Worm (Caenorhabditis elegans) whole organism, late embryonic: ENCODE data around the gene C17B7.5.

ENCODE experiments used
- F13H6.1 ChIP-seq: sonication (generic microtip); optimal IDR thresholded peaks from 2 replicates; lab custom pipeline; 2016; ENCODE audit warnings: missing genetic modification characterization, missing compliant biosample characterization
- K02D7.2 ChIP-seq: sonication (generic microtip); optimal IDR thresholded peaks from 2 replicates; lab custom pipeline; 2017; ENCODE audit warnings: mild to moderate bottlenecking, missing genetic modification characterization, missing compliant biosample characterization
- Y22D7AL.16 ChIP-seq: sonication (generic microtip); optimal IDR thresholded peaks from 2 replicates; lab custom pipeline; 2016; ENCODE audit warnings: missing genetic modification characterization, missing compliant biosample characterization
- ahr-1 ChIP-seq: sonication (generic microtip); optimal IDR thresholded peaks from 2 replicates; lab custom pipeline; 2016; ENCODE audit warnings: missing genetic modification characterization, missing compliant biosample characterization
- ama-1 ChIP-seq: fragments of 150-350 bp; optimal IDR thresholded peaks from 2 replicates; lab custom pipeline; 2014
- ceh-14 ChIP-seq: sonication (generic microtip); optimal IDR thresholded peaks from 2 replicates; lab custom pipeline; 2016; ENCODE audit warnings: missing genotype, missing genetic modification characterization, missing compliant biosample characterization
- ceh-18 ChIP-seq: sonication (generic microtip); optimal IDR thresholded peaks from 2 replicates; lab custom pipeline; 2016; ENCODE audit warnings: missing genetic modification characterization, missing compliant biosample characterization
- ceh-19 ChIP-seq: fragments of 200-800 bp; sonication (Bioruptor generic); optimal IDR thresholded peaks from 2 replicates; lab custom pipeline; 2018; ENCODE audit warnings: mild to moderate bottlenecking, missing genetic modification characterization, missing compliant biosample characterization
- ceh-2 ChIP-seq: sonication (generic microtip); optimal IDR thresholded peaks from 2 replicates; lab custom pipeline; 2016; ENCODE audit warnings: missing genotype, missing genetic modification characterization, missing compliant biosample characterization
- ceh-22 ChIP-seq: sonication (generic microtip); optimal IDR thresholded peaks from 2 replicates; lab custom pipeline; 2017; ENCODE audit warnings: missing biosample characterization, missing genetic modification characterization
- ceh-31 ChIP-seq: sonication (generic microtip); optimal IDR thresholded peaks from 2 replicates; lab custom pipeline; 2016; ENCODE audit warnings: missing genetic modification characterization, missing compliant biosample characterization
- ceh-34 ChIP-seq: sonication (generic microtip); optimal IDR thresholded peaks from 2 replicates; lab custom pipeline; 2016; ENCODE audit warnings: mild to moderate bottlenecking, missing genetic modification characterization, missing compliant biosample characterization
- ceh-48 ChIP-seq: sonication (generic microtip); optimal IDR thresholded peaks from 2 replicates; lab custom pipeline; 2016; ENCODE audit warnings: missing genetic modification characterization, inconsistent platforms, missing compliant biosample characterization
- ceh-6 ChIP-seq: fragments of 200-800 bp; sonication (Bioruptor generic); optimal IDR thresholded peaks from 2 replicates; lab custom pipeline; 2018; ENCODE audit warnings: mild to moderate bottlenecking, missing genetic modification characterization, missing compliant biosample characterization
- che-1 ChIP-seq: sonication (generic microtip); optimal IDR thresholded peaks from 2 replicates; lab custom pipeline; 2016; ENCODE audit warnings: mild to moderate bottlenecking, missing genetic modification characterization, missing compliant biosample characterization
- dmd-4 ChIP-seq: sonication (generic microtip); optimal IDR thresholded peaks from 2 replicates; lab custom pipeline; 2016; ENCODE audit warnings: borderline replicate concordance, missing genetic modification characterization, missing compliant biosample characterization
- dve-1 ChIP-seq: sonication (generic microtip); optimal IDR thresholded peaks from 2 replicates; lab custom pipeline; 2017; ENCODE audit warnings: antibody characterized with exemption, mild to moderate bottlenecking, missing genetic modification characterization, missing compliant biosample characterization
- elt-4 ChIP-seq: sonication (generic microtip); optimal IDR thresholded peaks from 2 replicates; lab custom pipeline; 2016; ENCODE audit warnings: missing genetic modification characterization, missing compliant biosample characterization
- ets-4 ChIP-seq: sonication (generic microtip); optimal IDR thresholded peaks from 2 replicates; lab custom pipeline; 2016; ENCODE audit warnings: missing genetic modification characterization, missing compliant biosample characterization
- hlh-8 ChIP-seq: sonication (generic microtip); optimal IDR thresholded peaks from 2 replicates; lab custom pipeline; 2016; ENCODE audit warnings: missing genotype, missing genetic modification characterization, missing compliant biosample characterization
- lin-11 ChIP-seq: fragments of 200-800 bp; sonication (Bioruptor generic); optimal IDR thresholded peaks from 2 replicates; lab custom pipeline; 2018; ENCODE audit warnings: mild to moderate bottlenecking, missing genetic modification characterization, missing compliant biosample characterization
- madf-2 ChIP-seq: sonication (generic microtip); optimal IDR thresholded peaks from 2 replicates; lab custom pipeline; 2017; ENCODE audit warnings: missing genetic modification characterization, missing compliant biosample characterization
- mec-3 ChIP-seq: sonication (generic microtip); optimal IDR thresholded peaks from 2 replicates; lab custom pipeline; 2016; ENCODE audit warnings: borderline replicate concordance, missing genetic modification characterization, missing compliant biosample characterization
- nfya-1 ChIP-seq: sonication (generic microtip); optimal IDR thresholded peaks from 2 replicates; lab custom pipeline; 2017; ENCODE audit warnings: missing genetic modification characterization, mild to moderate bottlenecking, missing compliant biosample characterization, antibody characterized with exemption, moderate library complexity
- nhr-11 ChIP-seq: fragments of 150-350 bp; optimal IDR thresholded peaks from 2 replicates; lab custom pipeline; 2014; ENCODE audit warnings: missing biosample characterization, missing genetic modification characterization
- npax-4 ChIP-seq: sonication (generic microtip); optimal IDR thresholded peaks from 2 replicates; lab custom pipeline; 2016; ENCODE audit warnings: missing genetic modification characterization, missing compliant biosample characterization
- odd-2 ChIP-seq: sonication (generic microtip); optimal IDR thresholded peaks from 2 replicates; lab custom pipeline; 2017; ENCODE audit warnings: antibody characterized with exemption, mild to moderate bottlenecking, missing genetic modification characterization, missing compliant biosample characterization
- pag-3 ChIP-seq: sonication (generic microtip); optimal IDR thresholded peaks from 2 replicates; lab custom pipeline; 2016; ENCODE audit warnings: missing compliant biosample characterization, missing genetic modification characterization, borderline replicate concordance
- pat-9 ChIP-seq: fragments of 200-800 bp; sonication (Bioruptor generic); optimal IDR thresholded peaks from 2 replicates; lab custom pipeline; 2018; ENCODE audit warnings: mild to moderate bottlenecking, missing genetic modification characterization, moderate library complexity, missing compliant biosample characterization
- pax-1 ChIP-seq: fragments of 150-350 bp; optimal IDR thresholded peaks from 2 replicates; lab custom pipeline; 2014; ENCODE audit warnings: missing biosample characterization, missing genetic modification characterization
- pha-2 ChIP-seq: sonication (generic microtip); optimal IDR thresholded peaks from 2 replicates; lab custom pipeline; 2017; ENCODE audit warnings: mild to moderate bottlenecking, missing genetic modification characterization, missing compliant biosample characterization
- pha-4 ChIP-seq: fragments of 150-350 bp; optimal IDR thresholded peaks from 2 replicates; lab custom pipeline; 2018; ENCODE audit warnings: missing biosample characterization, missing genetic modification reagents, missing genetic modification characterization
- ref-2 ChIP-seq: sonication (generic microtip); optimal IDR thresholded peaks from 2 replicates; lab custom pipeline; 2016; ENCODE audit warnings: missing genetic modification characterization, missing compliant biosample characterization
- rnt-1 ChIP-seq: sonication (generic microtip); optimal IDR thresholded peaks from 2 replicates; lab custom pipeline; 2016; ENCODE audit warnings: missing genetic modification characterization, missing compliant biosample characterization
- sox-2 ChIP-seq: fragments of 200-800 bp; sonication (Bioruptor generic); IDR thresholded peaks from 2 replicates; pipeline ENCODE4 v1.3.6; 2022; ENCODE audit warnings: missing genetic modification reagents, missing genetic modification characterization, missing compliant biosample characterization
- sox-4 ChIP-seq: sonication (generic microtip); optimal IDR thresholded peaks from 2 replicates; lab custom pipeline; 2017; ENCODE audit warnings: mild to moderate bottlenecking, missing genetic modification characterization, inconsistent platforms, missing compliant biosample characterization
- tbx-2 ChIP-seq: sonication (generic microtip); optimal IDR thresholded peaks from 2 replicates; lab custom pipeline; 2016; ENCODE audit warnings: missing genetic modification characterization, missing compliant biosample characterization
- ttx-3 ChIP-seq: sonication (generic microtip); optimal IDR thresholded peaks from 2 replicates; lab custom pipeline; 2016; ENCODE audit warnings: missing genetic modification reagents, missing genetic modification characterization, missing compliant biosample characterization
- unc-42 ChIP-seq: sonication (generic microtip); optimal IDR thresholded peaks from 2 replicates; lab custom pipeline; 2016; ENCODE audit warnings: missing genotype, missing genetic modification characterization, missing compliant biosample characterization
- unc-55 ChIP-seq: sonication (generic microtip); optimal IDR thresholded peaks from 2 replicates; lab custom pipeline; 2017; ENCODE audit warnings: missing biosample characterization, missing genetic modification reagents, missing genetic modification characterization
- zip-5 ChIP-seq: sonication (generic microtip); optimal IDR thresholded peaks from 2 replicates; lab custom pipeline; 2016; ENCODE audit warnings: missing genetic modification characterization, missing compliant biosample characterization
- ztf-16 ChIP-seq: sonication (generic microtip); optimal IDR thresholded peaks from 2 replicates; lab custom pipeline; 2017; ENCODE audit warnings: missing genetic modification characterization, missing compliant biosample characterization

C17B7.5 gene

DNA sequence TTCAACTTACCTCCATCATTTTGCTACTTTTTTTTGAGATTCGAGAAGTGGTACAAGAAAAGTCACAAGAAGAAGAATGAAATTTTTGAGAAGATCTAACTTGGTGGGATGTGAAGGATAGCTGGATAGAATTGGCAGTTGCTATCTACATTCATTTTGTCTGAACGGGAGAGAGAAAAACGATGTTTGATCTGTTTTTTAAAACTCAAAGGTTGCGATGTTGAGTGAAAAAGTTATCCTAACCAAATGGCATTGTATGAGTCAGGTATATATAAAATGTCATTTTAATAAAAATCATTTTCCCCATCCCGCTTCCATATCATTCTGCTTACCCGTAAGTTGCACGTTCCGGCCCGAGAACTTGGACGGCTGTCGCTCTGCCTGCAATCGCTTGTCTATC, 44.2 kb upstream of the C17B7.5 start, which contains the start of gene F35F10.6:
TSS of gene F35F10.6 (minus strand) at position 101 of the 400 bp plus-strand sequence.
- no peak for TF ChIP-seq sox-4 (tag; lab: Kevin White, UChicago)
- TF ChIP-seq ceh-22: no peak
- TF ChIP-seq odd-2 (tag; lab: Kevin White, UChicago): no peak
- no peak for TF ChIP-seq ets-4 (tag; lab: Kevin White, UChicago)
- TF ChIP-seq lin-11 (tag; lab: Kevin White, UChicago): no peak
- TF ChIP-seq tbx-2 (tag; lab: Kevin White, UChicago): no peak
- no peak for TF ChIP-seq nfya-1 (tag; lab: Kevin White, UChicago)
- TF ChIP-seq rnt-1 (tag; lab: Kevin White, UChicago): no peak
- no peak for TF ChIP-seq ama-1 (lab: Kevin White, UChicago)
- no peak for TF ChIP-seq ceh-6 (GFP tag; lab: Kevin White, UChicago)
- TF ChIP-seq npax-4: no peak
- no peak for TF ChIP-seq dve-1 (tag; lab: Kevin White, UChicago)
- no peak for TF ChIP-seq elt-4
- TF ChIP-seq ceh-48 (tag; lab: Kevin White, UChicago): no peak
- no peak for TF ChIP-seq ceh-14 (tag; lab: Kevin White, UChicago)
- no peak for TF ChIP-seq pha-4 (tag; lab: Kevin White, UChicago)
- TF ChIP-seq pha-2 (tag; lab: Kevin White, UChicago): no peak
- TF ChIP-seq pax-1 (tag; lab: Kevin White, UChicago): no peak

DNA sequence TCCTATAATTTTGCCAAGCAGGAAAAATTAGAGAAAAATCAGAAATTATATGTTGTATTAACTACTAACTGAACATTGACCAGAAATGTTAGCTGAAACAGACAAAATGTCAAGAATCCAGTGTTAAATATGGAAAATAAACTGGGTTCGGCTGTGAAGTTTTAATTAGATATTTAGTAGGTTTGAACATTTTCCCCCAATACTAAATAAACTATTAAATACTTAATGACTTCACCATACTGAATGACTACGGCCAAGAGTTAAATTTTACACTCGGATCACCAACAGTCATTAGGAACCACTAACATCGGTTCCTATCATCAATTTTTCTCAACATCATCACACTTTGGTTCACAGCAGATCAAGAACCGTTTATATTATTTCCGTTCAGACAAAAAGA, 38.1 kb upstream of the C17B7.5 start:
- TF ChIP-seq dmd-4 (no peak), ztf-16 (tag; lab: Kevin White, UChicago) (no peak), ceh-34 (tag; lab: Kevin White, UChicago) (no peak), ahr-1 (tag; lab: Kevin White, UChicago) (no peak), ets-4 (tag; lab: Kevin White, UChicago) (no peak), ceh-31 (tag; lab: Kevin White, UChicago) (no peak), unc-42 (tag; lab: Kevin White, UChicago) (no peak), Y22D7AL.16 (tag; lab: Kevin White, UChicago) (no peak), pag-3 (no peak), pha-4 (tag; lab: Kevin White, UChicago) (no peak), elt-4 (no peak), ceh-2 (tag; lab: Kevin White, UChicago) (no peak), K02D7.2 (tag; lab: Kevin White, UChicago) (no peak), pha-2 (tag; lab: Kevin White, UChicago) (no peak), madf-2 (tag; lab: Kevin White, UChicago) (no peak), sox-2 (GFP tag; lab: Robert Waterston, UW) (no peak), F13H6.1 (tag; lab: Kevin White, UChicago) (no peak)

ce11 chrV:3297764-3298163, 35.7 kb upstream of the C17B7.5 start, which contains the start of gene srx-122:
Gene srx-122 (minus strand): TSS chrV:3297864.
- no peak for TF ChIP-seq mec-3 (tag; lab: Kevin White, UChicago)
- no peak for TF ChIP-seq nhr-11 (tag; lab: Kevin White, UChicago)
- no peak for TF ChIP-seq ceh-19 (GFP tag; lab: Kevin White, UChicago)
- no peak for TF ChIP-seq pat-9 (tag; lab: Kevin White, UChicago)
- TF ChIP-seq nfya-1 (tag; lab: Kevin White, UChicago): no peak

DNA sequence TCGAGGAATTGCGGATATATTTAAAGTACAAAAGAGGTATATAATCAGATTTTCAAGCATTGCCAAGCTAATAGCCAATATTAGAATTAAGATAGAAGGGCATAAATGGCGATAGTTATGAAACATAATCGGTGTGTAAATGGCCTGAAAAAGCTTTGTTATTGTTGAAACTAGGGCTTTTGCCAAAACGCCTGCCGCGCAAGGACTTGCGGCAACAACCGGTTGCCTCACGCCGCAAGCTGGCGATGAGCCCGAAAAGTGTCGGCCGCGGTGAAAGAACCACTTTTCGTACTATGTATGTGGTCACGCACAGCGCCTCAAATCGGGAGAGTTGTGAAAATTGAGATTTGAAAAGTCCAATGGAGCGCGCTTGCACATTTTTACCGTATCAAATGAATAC, 34.0 kb upstream of the C17B7.5 start:
- TF ChIP-seq ttx-3 (tag; lab: Kevin White, UChicago) (no peak), hlh-8 (tag; lab: Kevin White, UChicago) (no peak), pag-3 (no peak), ceh-18 (tag; lab: Kevin White, UChicago) (no peak), unc-55 (GFP tag; lab: Kevin White, UChicago) (no peak), pat-9 (tag; lab: Kevin White, UChicago) (no peak), ceh-6 (GFP tag; lab: Kevin White, UChicago) (no peak), Y22D7AL.16 (tag; lab: Kevin White, UChicago) (no peak), ref-2 (tag; lab: Kevin White, UChicago) (no peak), nfya-1 (tag; lab: Kevin White, UChicago) (no peak), che-1 (tag; lab: Kevin White, UChicago) (no peak), zip-5 (tag; lab: Kevin White, UChicago) (no peak)
